Worm (Caenorhabditis elegans) whole organism, L4/young adult: ENCODE results near the gene F14H3.5.

Experiments
- W03F9.2 ChIP-seq: fragments of 150-350 bp; optimal IDR thresholded peaks from 2 replicates; lab custom pipeline; 2014; ENCODE audit warnings: missing biosample characterization, missing genetic modification characterization
- him-1 ChIP-seq: sonication (generic microtip); optimal IDR thresholded peaks from 2 replicates; lab custom pipeline; 2016; ENCODE audit warnings: missing genotype, missing genetic modification reagents, missing genetic modification characterization, missing compliant biosample characterization

- TF ChIP-seq W03F9.2: no peak
- TF ChIP-seq him-1 (tag; lab: Kevin White, UChicago): no peak
Measured at ce11 chrV:16068938-16069337, 12.1 kb upstream of the F14H3.5 start, which contains the start of gene cyp-35D1.
